Fruit fly (Drosophila melanogaster): ENCODE data around the gene Pmi.

Gene Pmi

DNA sequence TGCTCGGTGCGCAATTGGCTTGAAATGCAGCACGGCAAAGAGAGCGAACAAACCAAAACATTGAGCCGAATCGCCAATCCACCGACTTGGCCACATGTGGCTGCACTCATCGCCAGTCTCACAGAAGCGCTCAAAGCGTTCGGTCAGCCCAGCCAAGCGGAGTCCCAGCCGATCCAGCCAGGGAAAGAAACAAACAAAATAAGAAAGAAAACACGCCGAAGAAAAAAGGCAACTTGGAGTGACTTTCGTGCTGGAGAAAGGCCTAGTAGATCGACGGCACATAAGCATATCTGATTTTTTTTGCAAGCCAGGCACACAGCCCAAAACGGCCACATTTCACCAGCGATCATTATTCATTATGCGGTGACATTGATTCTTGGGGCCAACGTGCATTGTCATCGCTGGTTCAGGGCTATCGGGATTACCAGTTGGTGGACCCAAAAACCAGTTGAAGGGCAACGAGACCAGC lies 22.2 kb downstream of the Pmi start (continued):
- TF ChIP-seq bowl (GFP tag; IDR thresholded peaks at IDR 0.05) = no peak
- TF ChIP-seq CG10959 (GFP tag; IDR thresholded peaks at IDR 0.05) = 0 out of 2 replicates have a peak, but pooled peaks have one; percentile 17
- peak; percentile 70 for TF ChIP-seq z (GFP tag; IDR thresholded peaks at IDR 0.05)
- TF ChIP-seq chinmo (GFP tag; IDR thresholded peaks at IDR 0.05; ENCODE audit: partially characterized antibody) = 0 out of 4 replicates have a peak, but pooled peaks have one; percentile 58
- no peak for TF ChIP-seq CG16813 (GFP tag; IDR thresholded peaks at IDR 0.05; ENCODE audit: partially characterized antibody)
- TF ChIP-seq CG6791 (GFP tag; IDR thresholded peaks at IDR 0.05; ENCODE audit: partially characterized antibody) = no peak
- no peak for TF ChIP-seq sr (GFP tag; IDR thresholded peaks at IDR 0.05)
- no peak for TF ChIP-seq CG8359 (GFP tag; optimal IDR thresholded peaks at IDR 0.05; ENCODE audit: borderline replicate concordance)
- TF ChIP-seq Adf1 (GFP tag; IDR thresholded peaks at IDR 0.05) = no peak
- TF ChIP-seq stc (GFP tag; IDR thresholded peaks at IDR 0.05) = 0 out of 2 replicates have a peak, but pooled peaks have one; percentile 6
- TF ChIP-seq Gsc (GFP tag; IDR thresholded peaks at IDR 0.05) = no peak
- TF ChIP-seq Hr3 (GFP tag; optimal IDR thresholded peaks at IDR 0.05) = no peak
- TF ChIP-seq CG12769 (tag; optimal IDR thresholded peaks at IDR 0.05) = peak; percentile 17
- TF ChIP-seq CG13296 (GFP tag; optimal IDR thresholded peaks at IDR 0.05) = no peak
- peak; percentile 19 for TF ChIP-seq CG15269 (tag; optimal IDR thresholded peaks at IDR 0.05)
- no peak for TF ChIP-seq abd-A (tag; optimal IDR thresholded peaks at IDR 0.05)
- TF ChIP-seq Hr78 (GFP tag; optimal IDR thresholded peaks at IDR 0.05) = peak in 1 of 2 experiments; percentile 22
- TF ChIP-seq nom (GFP tag; optimal IDR thresholded peaks at IDR 0.05) = peak; percentile 11
- no peak for TF ChIP-seq CG4854 (GFP tag; optimal IDR thresholded peaks at IDR 0.05)
- TF ChIP-seq CG4328 (GFP tag; optimal IDR thresholded peaks at IDR 0.05) = no peak
- peak; percentile 62 for TF ChIP-seq oc (tag; optimal IDR thresholded peaks at IDR 0.05)
- no peak for TF ChIP-seq org-1 (GFP tag; optimal IDR thresholded peaks at IDR 0.05)
- TF ChIP-seq Nf-YA (GFP tag; IDR thresholded peaks at IDR 0.05) = no peak
- no peak for TF ChIP-seq Ets65A (GFP tag)
- TF ChIP-seq YL-1 (GFP tag; optimal IDR thresholded peaks at IDR 0.05) = no peak
- TF ChIP-seq scrt (GFP tag; optimal IDR thresholded peaks at IDR 0.05) = no peak
- no peak for TF ChIP-seq HLH4C (GFP tag; IDR thresholded peaks at IDR 0.05; ENCODE audit: partially characterized antibody)
- no peak for TF ChIP-seq Bgb (GFP tag; IDR thresholded peaks at IDR 0.05; ENCODE audit: partially characterized antibody)
- TF ChIP-seq CG14965 (GFP tag; optimal IDR thresholded peaks at IDR 0.05; ENCODE audit: borderline replicate concordance) = no peak
- TF ChIP-seq CG13775 (GFP tag; optimal IDR thresholded peaks at IDR 0.05) = no peak
- no peak for TF ChIP-seq eve (GFP tag; optimal IDR thresholded peaks at IDR 0.05)
- TF ChIP-seq gsb (GFP tag; IDR thresholded peaks at IDR 0.05) = no peak
- TF ChIP-seq Optix (GFP tag; IDR thresholded peaks at IDR 0.05) = no peak
- TF ChIP-seq Ssrp (tag; optimal IDR thresholded peaks at IDR 0.05) = no peak
- TF ChIP-seq CG12104 (GFP tag; optimal IDR thresholded peaks at IDR 0.05) = no peak
- TF ChIP-seq CG6813 (GFP tag; optimal IDR thresholded peaks at IDR 0.05) = no peak
- peak; percentile 49 for TF ChIP-seq ftz-f1 (GFP tag; optimal IDR thresholded peaks at IDR 0.05)
- no peak for TF ChIP-seq CG12744 (GFP tag; optimal IDR thresholded peaks at IDR 0.05)
- no peak for TF ChIP-seq fd96Cb (tag; optimal IDR thresholded peaks at IDR 0.05)
- TF ChIP-seq Hmr (GFP tag; optimal IDR thresholded peaks at IDR 0.05) = no peak
- TF ChIP-seq dm (GFP tag; optimal IDR thresholded peaks at IDR 0.05) = no peak
- TF ChIP-seq btn (GFP tag; optimal IDR thresholded peaks at IDR 0.05) = no peak
- TF ChIP-seq sc (optimal IDR thresholded peaks at IDR 0.05) = no peak
- TF ChIP-seq sc (GFP tag; optimal IDR thresholded peaks at IDR 0.05) = no peak

Data from whole organism, embryonic.